Worm (Caenorhabditis elegans) whole organism, L4/young adult: Measurements from ENCODE around the gene T01E8.8.

ENCODE experiments used
- dao-5 ChIP-seq: sonication (generic microtip); optimal IDR thresholded peaks from 2 replicates; lab custom pipeline; 2016; ENCODE audit warnings: missing genotype, missing genetic modification characterization, moderate library complexity, missing compliant biosample characterization
- him-1 ChIP-seq: sonication (generic microtip); optimal IDR thresholded peaks from 2 replicates; lab custom pipeline; 2016; ENCODE audit warnings: missing genotype, missing genetic modification reagents, missing genetic modification characterization, missing compliant biosample characterization

- TF ChIP-seq him-1 (no peak), dao-5 (tag; lab: Kevin White, UChicago) (no peak)
Observed at ce11 chrII:10261261-10261660, 30.2 kb downstream of the T01E8.8 start.
